Worm (Caenorhabditis elegans): ENCODE results near the gene hsp-4.

hsp-4 gene

ce11 chrII:7393393-7393792 lies 40.9 kb upstream of the hsp-4 start:
- TF ChIP-seq unc-120 (tag; optimal IDR thresholded peaks at IDR 0.05; ENCODE audit: poor library complexity, severe bottlenecking) (no peak), flh-1 (GFP tag; optimal IDR thresholded peaks at IDR 0.05) (no peak), drap-1 (GFP tag; optimal IDR thresholded peaks at IDR 0.05) (no peak)

ce11 chrII:7392052-7392694 lies 39.7 kb upstream of the hsp-4 start:
- TF ChIP-seq lsy-2 (tag; optimal IDR thresholded peaks at IDR 0.05) (peak; percentile 6), tbx-8 (GFP tag; optimal IDR thresholded peaks at IDR 0.05) (no peak), unc-62 (GFP tag; optimal IDR thresholded peaks at IDR 0.05) (peak; percentile 14), ceh-39 (tag; optimal IDR thresholded peaks at IDR 0.05) (no peak), mep-1 (tag; optimal IDR thresholded peaks at IDR 0.05) (peak; percentile 22)

- TF ChIP-seq blmp-1 (tag; optimal IDR thresholded peaks at IDR 0.05) (no peak), ces-1 (GFP tag; optimal IDR thresholded peaks at IDR 0.05) (no peak), bed-3 (GFP tag; optimal IDR thresholded peaks at IDR 0.05) (no peak), ceh-43 (GFP tag; optimal IDR thresholded peaks at IDR 0.05) (no peak), unc-39 (tag; optimal IDR thresholded peaks at IDR 0.05) (no peak), nhr-2 (tag; optimal IDR thresholded peaks at IDR 0.05) (no peak), unc-62 (GFP tag; optimal IDR thresholded peaks at IDR 0.05) (no peak), ceh-39 (tag; optimal IDR thresholded peaks at IDR 0.05) (no peak), snpc-4 (tag; optimal IDR thresholded peaks at IDR 0.05) (no peak), unc-120 (tag; optimal IDR thresholded peaks at IDR 0.05; ENCODE audit: poor library complexity, severe bottlenecking) (no peak), hlh-1 (tag; optimal IDR thresholded peaks at IDR 0.05) (no peak), lsy-2 (tag; optimal IDR thresholded peaks at IDR 0.05) (no peak), mep-1 (tag; optimal IDR thresholded peaks at IDR 0.05) (no peak), nhr-237 (tag; optimal IDR thresholded peaks at IDR 0.05) (no peak), elt-3 (tag; optimal IDR thresholded peaks at IDR 0.05) (no peak), tbx-8 (GFP tag; optimal IDR thresholded peaks at IDR 0.05) (no peak), elt-1 (tag; optimal IDR thresholded peaks at IDR 0.05; ENCODE audit: borderline replicate concordance, insufficient read depth) (no peak), nhr-28 (tag; optimal IDR thresholded peaks at IDR 0.05) (no peak)
Observed at ce11 chrII:7390335-7390734, 37.9 kb upstream of the hsp-4 start.

ce11 chrII:7385442-7385841 lies 33.0 kb upstream of the hsp-4 start, which contains the start of gene sre-3:
Gene sre-3 (plus strand): TSS chrII:7385742.
- no peak for TF ChIP-seq mep-1 (tag; optimal IDR thresholded peaks at IDR 0.05)
- no peak for TF ChIP-seq mls-2 (tag; optimal IDR thresholded peaks at IDR 0.05)
- TF ChIP-seq zip-8 (tag; optimal IDR thresholded peaks at IDR 0.05) = no peak
- no peak for TF ChIP-seq nhr-28 (tag; optimal IDR thresholded peaks at IDR 0.05)
- TF ChIP-seq nhr-237 (tag; optimal IDR thresholded peaks at IDR 0.05) = no peak
- no peak for TF ChIP-seq lin-13 (tag; optimal IDR thresholded peaks at IDR 0.05)
- TF ChIP-seq elt-3 (tag; optimal IDR thresholded peaks at IDR 0.05) = no peak
- TF ChIP-seq unc-62 (GFP tag; optimal IDR thresholded peaks at IDR 0.05) = no peak
- no peak for TF ChIP-seq ham-2 (GFP tag; optimal IDR thresholded peaks at IDR 0.05)
- no peak for TF ChIP-seq mab-5 (tag; optimal IDR thresholded peaks at IDR 0.05)
- no peak for TF ChIP-seq nhr-12 (tag; optimal IDR thresholded peaks at IDR 0.05)
- TF ChIP-seq blmp-1 (tag; optimal IDR thresholded peaks at IDR 0.05) = no peak
- no peak for TF ChIP-seq lsy-2 (tag; optimal IDR thresholded peaks at IDR 0.05)
- TF ChIP-seq ceh-83 (GFP tag; optimal IDR thresholded peaks at IDR 0.05) = no peak
- TF ChIP-seq elt-1 (tag; optimal IDR thresholded peaks at IDR 0.05; ENCODE audit: borderline replicate concordance, insufficient read depth) = no peak
- TF ChIP-seq sem-2 (GFP tag; optimal IDR thresholded peaks at IDR 0.05) = no peak

ce11 chrII:7381947-7382346 lies 29.5 kb upstream of the hsp-4 start:
- TF ChIP-seq drap-1 (GFP tag; optimal IDR thresholded peaks at IDR 0.05) = no peak
- no peak for TF ChIP-seq unc-62 (GFP tag; optimal IDR thresholded peaks at IDR 0.05)
- TF ChIP-seq M03D4.4 (tag; optimal IDR thresholded peaks at IDR 0.05) = no peak
- no peak for TF ChIP-seq ham-2 (GFP tag; optimal IDR thresholded peaks at IDR 0.05)
- no peak for TF ChIP-seq blmp-1 (tag; optimal IDR thresholded peaks at IDR 0.05)
- no peak for TF ChIP-seq mep-1 (tag; optimal IDR thresholded peaks at IDR 0.05)
- TF ChIP-seq nhr-28 (tag; optimal IDR thresholded peaks at IDR 0.05) = no peak
- no peak for TF ChIP-seq snpc-4 (tag; optimal IDR thresholded peaks at IDR 0.05)
- TF ChIP-seq ceh-39 (tag; optimal IDR thresholded peaks at IDR 0.05) = no peak
- no peak for TF ChIP-seq unc-39 (tag; optimal IDR thresholded peaks at IDR 0.05)
- no peak for TF ChIP-seq zip-8 (tag; optimal IDR thresholded peaks at IDR 0.05)
- no peak for TF ChIP-seq lin-13 (tag; optimal IDR thresholded peaks at IDR 0.05)
- TF ChIP-seq lsy-2 (tag; optimal IDR thresholded peaks at IDR 0.05) = no peak
- TF ChIP-seq tbx-8 (GFP tag; optimal IDR thresholded peaks at IDR 0.05) = no peak
- TF ChIP-seq bed-3 (GFP tag; optimal IDR thresholded peaks at IDR 0.05) = no peak
- TF ChIP-seq nhr-12 (tag; optimal IDR thresholded peaks at IDR 0.05) = no peak
- TF ChIP-seq ztf-11 (tag; optimal IDR thresholded peaks at IDR 0.05) = no peak
- TF ChIP-seq nhr-2 (tag; optimal IDR thresholded peaks at IDR 0.05) = no peak
